Fruit fly (Drosophila melanogaster): ENCODE data around the gene CG3091.

CG3091 gene

DNA sequence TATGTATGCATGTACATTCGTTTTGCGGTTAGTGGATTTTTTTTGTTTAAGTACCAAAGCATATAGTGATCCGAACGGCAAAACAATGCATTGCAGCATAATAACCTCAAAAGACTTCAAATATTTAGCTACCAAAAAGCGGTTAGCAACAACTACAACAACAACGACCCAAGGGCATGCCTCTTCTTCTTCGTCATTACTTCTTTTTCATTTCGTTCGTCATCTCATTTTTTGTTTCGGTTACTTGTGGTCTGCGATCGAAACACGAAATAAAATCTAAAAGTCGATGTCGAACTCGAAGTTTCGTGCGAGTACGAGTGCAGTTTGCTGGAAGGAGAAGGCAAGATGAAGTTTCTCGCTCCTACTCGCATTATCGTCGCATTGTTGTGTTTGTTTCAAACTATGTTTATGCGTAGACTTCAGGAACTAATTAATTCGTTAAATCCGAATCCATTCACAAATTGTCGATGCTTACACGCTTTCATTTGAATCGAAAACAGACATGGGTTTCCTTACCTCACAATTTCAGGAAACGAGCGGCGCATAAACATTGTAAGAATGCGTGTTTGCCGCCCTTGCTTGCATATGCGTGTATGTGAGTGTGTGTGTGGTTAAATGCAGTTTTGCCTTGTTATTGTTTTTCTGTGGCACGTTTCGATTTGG, 44.8 kb upstream of the CG3091 start:
- no peak for TF ChIP-seq CG7045 (GFP tag; optimal IDR thresholded peaks at IDR 0.05)
- TF ChIP-seq CG5204 (GFP tag; optimal IDR thresholded peaks at IDR 0.05) = no peak
- TF ChIP-seq Hr96 (GFP tag; optimal IDR thresholded peaks at IDR 0.05) = no peak
- peak; percentile 31 for TF ChIP-seq pad (GFP tag; optimal IDR thresholded peaks at IDR 0.05)
- TF ChIP-seq ovo (GFP tag; optimal IDR thresholded peaks at IDR 0.05) = no peak
- no peak for TF ChIP-seq cnc (optimal IDR thresholded peaks at IDR 0.05)
- no peak for TF ChIP-seq Crg-1 (GFP tag; optimal IDR thresholded peaks at IDR 0.05)
- TF ChIP-seq Mnt (GFP tag; optimal IDR thresholded peaks at IDR 0.05) = peak; percentile 18
- TF ChIP-seq kay (GFP tag; ENCODE audit: borderline replicate concordance) = no peak
- TF ChIP-seq bab1 (GFP tag; optimal IDR thresholded peaks at IDR 0.05) = peak; percentile 85
- TF ChIP-seq CG7101 (tag; optimal IDR thresholded peaks at IDR 0.05) = peak; percentile 64
- TF ChIP-seq CG1620 (GFP tag; optimal IDR thresholded peaks at IDR 0.05) = no peak
- peak; percentile 66 for TF ChIP-seq CG14711 (tag; optimal IDR thresholded peaks at IDR 0.05)

DNA sequence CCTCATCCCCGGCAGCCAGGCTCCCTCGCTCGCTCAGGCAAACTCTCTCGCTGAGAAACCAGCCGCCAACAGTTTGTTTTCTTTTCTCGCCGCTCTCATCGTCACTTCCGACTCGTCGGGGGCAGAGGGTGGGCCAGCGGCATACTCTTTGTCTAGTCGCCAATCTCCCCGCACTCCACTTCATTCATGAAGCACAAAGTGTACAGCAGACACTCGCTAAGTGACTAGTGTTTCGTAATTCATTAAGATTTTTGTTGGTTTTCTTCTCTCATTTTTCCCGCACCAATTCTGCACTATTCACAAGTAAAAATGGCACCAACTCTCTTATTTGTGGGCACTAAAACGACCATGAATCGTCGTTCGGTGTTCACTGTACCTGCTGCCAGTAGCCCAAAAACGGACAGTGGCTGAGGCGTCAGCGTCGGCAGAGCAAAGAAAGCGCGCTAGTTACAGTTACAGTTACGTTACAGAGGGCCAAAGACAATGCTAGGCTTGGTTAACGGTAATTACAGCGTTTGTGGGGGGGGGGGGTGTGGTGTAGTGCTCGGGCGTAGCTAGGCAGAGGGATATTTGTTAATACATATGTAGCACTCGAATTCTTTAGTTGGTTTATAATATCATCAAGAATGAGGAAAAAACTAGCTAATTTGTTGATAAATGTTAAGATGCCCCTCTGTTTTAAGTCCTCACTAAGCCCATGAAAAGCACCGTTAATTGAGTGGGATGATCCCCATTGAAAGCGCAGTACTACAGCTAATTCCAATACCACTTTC, 43.6 kb upstream of the CG3091 start:
- no peak for TF ChIP-seq toe (GFP tag; optimal IDR thresholded peaks at IDR 0.05)
- peak; percentile 53 for TF ChIP-seq CG12768 (GFP tag; optimal IDR thresholded peaks at IDR 0.05)
- no peak for TF ChIP-seq cnc (optimal IDR thresholded peaks at IDR 0.05)
- TF ChIP-seq tj (GFP tag; optimal IDR thresholded peaks at IDR 0.05) = peak; percentile 43
- peak; percentile 98 for TF ChIP-seq pad (GFP tag; optimal IDR thresholded peaks at IDR 0.05)
- peak; percentile 66 for TF ChIP-seq cic (GFP tag; optimal IDR thresholded peaks at IDR 0.05)
- peak; percentile 71 for TF ChIP-seq CG11617 (GFP tag; optimal IDR thresholded peaks at IDR 0.05)
- TF ChIP-seq Mnt (GFP tag; optimal IDR thresholded peaks at IDR 0.05) = peak; percentile 79
- TF ChIP-seq Hr96 (GFP tag; optimal IDR thresholded peaks at IDR 0.05) = peak; percentile 80
- TF ChIP-seq CG14711 (tag; optimal IDR thresholded peaks at IDR 0.05) = peak; percentile 83
- TF ChIP-seq Crg-1 (GFP tag; optimal IDR thresholded peaks at IDR 0.05) = peak; percentile 90
- peak; percentile 29 for TF ChIP-seq CG7045 (GFP tag; optimal IDR thresholded peaks at IDR 0.05)
- TF ChIP-seq CG33017 (tag; optimal IDR thresholded peaks at IDR 0.05) = peak; percentile 60
- TF ChIP-seq bab1 (GFP tag; optimal IDR thresholded peaks at IDR 0.05) = peak; percentile 97
- no peak for TF ChIP-seq kay (GFP tag; ENCODE audit: borderline replicate concordance)
- TF ChIP-seq CG5204 (GFP tag; optimal IDR thresholded peaks at IDR 0.05) = peak; percentile 31
- peak; percentile 89 for TF ChIP-seq CG7101 (tag; optimal IDR thresholded peaks at IDR 0.05)
- peak; percentile 68 for TF ChIP-seq CG1620 (GFP tag; optimal IDR thresholded peaks at IDR 0.05)
- peak; percentile 97 for TF ChIP-seq ovo (GFP tag; optimal IDR thresholded peaks at IDR 0.05)
- TF ChIP-seq Clk (GFP tag; optimal IDR thresholded peaks at IDR 0.05) = peak; percentile 27

DNA sequence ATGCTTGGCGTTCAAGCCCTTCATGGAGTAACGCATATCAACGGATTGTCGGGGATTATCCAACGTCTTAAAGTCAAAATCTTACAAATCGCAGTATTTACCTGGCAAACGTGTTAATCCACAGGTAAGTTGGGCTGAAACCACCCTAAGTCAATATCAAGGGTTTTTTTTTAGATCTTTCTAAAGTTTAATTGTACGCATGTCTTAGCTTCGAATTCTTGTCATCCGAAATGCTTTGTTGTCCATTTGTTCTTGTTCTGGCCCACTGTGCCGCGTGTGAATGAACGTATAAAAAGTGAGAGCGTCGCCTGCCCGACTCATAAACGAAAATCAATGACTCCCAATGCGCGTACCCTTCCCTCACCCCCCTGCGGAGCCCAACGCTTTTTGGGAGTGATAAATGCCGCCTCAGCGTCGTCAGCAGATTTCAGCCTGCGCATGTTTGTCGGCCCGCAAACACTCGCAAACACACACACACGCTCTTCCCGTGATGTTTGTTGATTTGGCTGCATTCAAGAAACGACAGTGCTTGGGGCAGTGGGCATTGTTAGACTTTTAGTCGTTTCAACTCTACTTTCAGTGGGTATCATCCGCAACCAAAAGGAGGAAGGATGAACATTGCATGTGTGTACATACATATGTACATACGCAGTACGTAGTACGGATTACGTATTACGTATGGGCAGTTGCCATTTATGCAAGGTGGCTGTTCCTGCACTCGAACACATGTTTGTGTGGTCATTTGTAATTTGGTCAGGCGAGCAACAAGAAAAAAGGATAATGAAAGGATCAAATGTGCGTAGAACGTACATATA, 42.4 kb upstream of the CG3091 start:
- TF ChIP-seq CG1620 (GFP tag; optimal IDR thresholded peaks at IDR 0.05) = peak; percentile 83
- no peak for TF ChIP-seq cnc (optimal IDR thresholded peaks at IDR 0.05)
- peak; percentile 98 for TF ChIP-seq tj (GFP tag; optimal IDR thresholded peaks at IDR 0.05)
- no peak for TF ChIP-seq kay (GFP tag; ENCODE audit: borderline replicate concordance)
- TF ChIP-seq CG5204 (GFP tag; optimal IDR thresholded peaks at IDR 0.05) = peak; percentile 82
- peak; percentile 69 for TF ChIP-seq toe (GFP tag; optimal IDR thresholded peaks at IDR 0.05)
- TF ChIP-seq CG11617 (GFP tag; optimal IDR thresholded peaks at IDR 0.05) = peak; percentile 94
- peak; percentile 73 for TF ChIP-seq Mnt (GFP tag; optimal IDR thresholded peaks at IDR 0.05)
- peak; percentile 74 for TF ChIP-seq pad (GFP tag; optimal IDR thresholded peaks at IDR 0.05)
- peak; percentile 88 for TF ChIP-seq bab1 (GFP tag; optimal IDR thresholded peaks at IDR 0.05)
- peak; percentile 86 for TF ChIP-seq CG7101 (tag; optimal IDR thresholded peaks at IDR 0.05)
- TF ChIP-seq CG7045 (GFP tag; optimal IDR thresholded peaks at IDR 0.05) = peak; percentile 71
- TF ChIP-seq CG33017 (tag; optimal IDR thresholded peaks at IDR 0.05) = peak; percentile 69
- TF ChIP-seq ovo (GFP tag; optimal IDR thresholded peaks at IDR 0.05) = peak; percentile 58
- TF ChIP-seq CG12768 (GFP tag; optimal IDR thresholded peaks at IDR 0.05) = peak; percentile 83
- TF ChIP-seq Clk (GFP tag; optimal IDR thresholded peaks at IDR 0.05) = peak; percentile 67
- peak; percentile 95 for TF ChIP-seq Hr96 (GFP tag; optimal IDR thresholded peaks at IDR 0.05)
- TF ChIP-seq Crg-1 (GFP tag; optimal IDR thresholded peaks at IDR 0.05) = peak; percentile 69
- peak; percentile 76 for TF ChIP-seq CG14711 (tag; optimal IDR thresholded peaks at IDR 0.05)
- peak; percentile 57 for TF ChIP-seq cic (GFP tag; optimal IDR thresholded peaks at IDR 0.05)

DNA sequence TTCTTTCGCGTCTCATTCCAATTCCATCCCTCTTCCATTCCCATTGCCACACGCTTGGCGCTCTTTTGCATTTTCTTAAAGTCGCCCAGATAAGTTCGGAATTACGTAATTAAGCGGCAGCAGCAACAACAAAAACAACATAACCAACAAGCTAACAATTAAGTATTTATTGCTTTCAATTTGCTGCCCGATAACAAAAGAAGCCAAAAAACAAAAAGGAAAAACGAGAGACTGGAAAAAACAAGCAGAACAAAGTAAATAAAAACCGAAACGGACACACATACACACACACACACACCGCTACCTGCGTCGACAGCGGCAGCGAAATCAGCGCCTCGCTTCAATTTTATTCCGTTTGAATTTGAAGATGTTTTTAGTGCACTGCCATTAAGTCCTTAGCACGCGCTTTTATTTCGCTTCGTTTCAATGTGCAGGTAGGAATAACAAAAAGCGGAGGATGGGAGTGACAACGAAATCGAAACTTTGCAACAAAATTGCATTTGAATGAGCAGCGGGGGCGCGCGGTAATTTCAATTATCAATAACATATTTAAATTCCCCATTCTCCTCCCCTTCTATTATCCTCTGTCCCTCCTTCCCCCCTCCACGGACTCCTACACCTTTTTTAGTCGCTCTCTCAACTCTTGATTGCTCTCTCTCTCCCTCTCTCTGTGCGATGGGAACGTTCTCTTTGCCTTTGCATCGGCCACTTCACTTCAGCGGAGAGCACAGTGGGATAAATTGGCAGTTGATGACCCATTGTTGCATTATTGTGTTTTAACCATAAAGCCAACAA, 41.6 kb upstream of the CG3091 start, which contains the start of gene Raf:
Raf (plus strand) TSS at position 32 of the 795 bp plus-strand sequence.
- no peak for TF ChIP-seq CG1620 (GFP tag; optimal IDR thresholded peaks at IDR 0.05)
- no peak for TF ChIP-seq cnc (optimal IDR thresholded peaks at IDR 0.05)
- peak; percentile 72 for TF ChIP-seq ovo (GFP tag; optimal IDR thresholded peaks at IDR 0.05)
- TF ChIP-seq CG5204 (GFP tag; optimal IDR thresholded peaks at IDR 0.05) = no peak
- TF ChIP-seq CG7101 (tag; optimal IDR thresholded peaks at IDR 0.05) = no peak
- no peak for TF ChIP-seq Mnt (GFP tag; optimal IDR thresholded peaks at IDR 0.05)
- TF ChIP-seq Clk (GFP tag; optimal IDR thresholded peaks at IDR 0.05) = no peak
- TF ChIP-seq Hr96 (GFP tag; optimal IDR thresholded peaks at IDR 0.05) = no peak
- no peak for TF ChIP-seq toe (GFP tag; optimal IDR thresholded peaks at IDR 0.05)
- no peak for TF ChIP-seq CG11617 (GFP tag; optimal IDR thresholded peaks at IDR 0.05)
- TF ChIP-seq cic (GFP tag; optimal IDR thresholded peaks at IDR 0.05) = no peak
- TF ChIP-seq pad (GFP tag; optimal IDR thresholded peaks at IDR 0.05) = peak; percentile 84
- TF ChIP-seq tj (GFP tag; optimal IDR thresholded peaks at IDR 0.05) = no peak
- peak; percentile 79 for TF ChIP-seq Crg-1 (GFP tag; optimal IDR thresholded peaks at IDR 0.05)
- no peak for TF ChIP-seq CG12768 (GFP tag; optimal IDR thresholded peaks at IDR 0.05)
